Fruit fly (Drosophila melanogaster) whole organism, prepupa: ENCODE data around the gene CG43288.

Experiments
- Blimp-1 ChIP-seq: fragments of 200-800 bp; sonication (Bioruptor generic); optimal IDR thresholded peaks from 3 replicates; lab custom pipeline; 2017; ENCODE audit warnings: missing biosample characterization, missing genetic modification characterization, mild to moderate bottlenecking, moderate library complexity, missing genetic modification reagents
- CG15336 ChIP-seq: fragments of 200-800 bp; sonication (Bioruptor generic); IDR thresholded peaks from 2 replicates; pipeline ENCODE4 v1.3.6; 2022; ENCODE audit warnings: missing biosample characterization, missing genetic modification characterization
- CG3032 ChIP-seq: fragments of 200-800 bp; optimal IDR thresholded peaks from 2 replicates; lab custom pipeline; 2019; ENCODE audit warnings: missing biosample characterization, mild to moderate bottlenecking, missing genetic modification characterization, moderate library complexity
- CG4318 ChIP-seq: fragments of 200-800 bp; sonication (Bioruptor generic); optimal IDR thresholded peaks from 3 replicates; lab custom pipeline; 2017; ENCODE audit warnings: missing biosample characterization, mild to moderate bottlenecking, missing genetic modification characterization
- CG6163 ChIP-seq: fragments of 200-800 bp; sonication (Bioruptor generic); IDR thresholded peaks from 3 replicates; pipeline ENCODE4 v1.3.6; 2022; ENCODE audit warnings: missing biosample characterization, missing genetic modification characterization
- CG8119 ChIP-seq: fragments of 200-800 bp; sonication (Bioruptor generic); IDR thresholded peaks from 3 replicates; pipeline ENCODE4 v1.3.6; 2022; ENCODE audit warnings: missing biosample characterization, missing genetic modification characterization
- Ets96B ChIP-seq: fragments of 200-800 bp; optimal IDR thresholded peaks from 2 replicates; lab custom pipeline; 2019; ENCODE audit warnings: missing biosample characterization, mild to moderate bottlenecking, missing genetic modification characterization, moderate library complexity
- Hr39 ChIP-seq: fragments of 200-800 bp; sonication (Bioruptor generic); optimal IDR thresholded peaks from 2 replicates; lab custom pipeline; 2016; ENCODE audit warnings: missing biosample characterization, missing genetic modification characterization
- Sox102F ChIP-seq: fragments of 200-800 bp; sonication (Bioruptor generic); optimal IDR thresholded peaks from 2 replicates; lab custom pipeline; 2016; ENCODE audit warnings: missing biosample characterization, mild to moderate bottlenecking, missing genetic modification characterization
- eg ChIP-seq: fragments of 200-800 bp; sonication (Bioruptor generic); IDR thresholded peaks from 3 replicates; pipeline ENCODE4 v1.3.6; 2022; ENCODE audit warnings: missing biosample characterization, missing genetic modification characterization
- esn ChIP-seq: fragments of 200-800 bp; sonication (Bioruptor generic); optimal IDR thresholded peaks from 2 replicates; lab custom pipeline; 2016; ENCODE audit warnings: missing biosample characterization, mild to moderate bottlenecking, missing genetic modification characterization, moderate library complexity
- fd59A ChIP-seq: fragments of 200-800 bp; sonication (Bioruptor generic); optimal IDR thresholded peaks from 2 replicates; lab custom pipeline; 2017; ENCODE audit warnings: missing biosample characterization, mild to moderate bottlenecking, missing genetic modification characterization, missing genetic modification reagents
- spab ChIP-seq: fragments of 200-800 bp; sonication (Bioruptor generic); optimal IDR thresholded peaks from 2 replicates; lab custom pipeline; 2017; ENCODE audit warnings: missing biosample characterization, mild to moderate bottlenecking, missing genetic modification characterization, missing genetic modification reagents
- ss ChIP-seq, 2 experiments: fragments of 200-800 bp; sonication (Bioruptor generic); optimal IDR thresholded peaks; 2 replicates in 1 of 2; 3 replicates in 1 of 2; lab custom pipeline; 2017 to 2018; ENCODE audit warnings: mild to moderate bottlenecking in 2 of 2, missing biosample characterization in 2 of 2, missing genetic modification characterization in 2 of 2, moderate library complexity in 1 of 2

DNA sequence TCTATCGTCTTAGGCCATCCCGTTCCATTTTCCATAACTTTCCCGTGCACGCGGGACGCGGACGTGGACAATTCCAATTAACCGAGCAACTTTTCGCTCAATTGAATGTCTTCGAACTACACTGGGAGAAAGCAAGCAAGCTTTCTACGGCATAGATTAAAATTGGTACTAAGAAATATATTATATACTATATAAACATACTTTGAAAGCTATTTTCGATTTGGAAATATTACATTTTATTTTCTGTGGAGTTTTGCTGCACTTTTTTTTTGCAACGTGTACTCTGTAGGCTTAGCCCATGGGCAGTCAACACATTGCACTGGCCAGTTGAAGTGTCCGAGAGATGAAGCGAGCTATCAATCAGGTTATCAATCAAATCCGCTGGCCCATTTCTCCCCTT lies 42.3 kb upstream of the CG43288 start:
- TF ChIP-seq spab (GFP tag; lab: Kevin White, UChicago) = peak; percentile 21
- TF ChIP-seq eg = peak; percentile 70
- TF ChIP-seq CG15336 (GFP tag; lab: Robert Waterston, UW) = peak; percentile 67
- peak; percentile 30 for TF ChIP-seq Ets96B (tag; lab: Kevin White, UChicago)
- TF ChIP-seq CG6163 (GFP tag; lab: Robert Waterston, UW) = peak; percentile 61; the same call in 2 of the 3 replicates
- no peak for TF ChIP-seq ss (GFP tag; optimal IDR thresholded peaks at IDR 0.05; lab: Kevin White, UChicago)
- no peak for TF ChIP-seq Blimp-1 (GFP tag; lab: Kevin White, UChicago)
- TF ChIP-seq Hr39 (GFP tag; lab: Kevin White, UChicago) = no peak
- TF ChIP-seq CG4318 = peak; percentile 55
- TF ChIP-seq CG8119 (GFP tag; lab: Robert Waterston, UW) = peak; percentile 58; the same call in 2 of the 3 replicates
- peak; percentile 35 for TF ChIP-seq CG3032 (tag; lab: Kevin White, UChicago)
- no peak for TF ChIP-seq Sox102F (GFP tag; lab: Kevin White, UChicago)
- peak; percentile 4 for TF ChIP-seq fd59A (GFP tag; lab: Kevin White, UChicago)
- no peak for TF ChIP-seq esn
